Worm (Caenorhabditis elegans) whole organism, dauer: Measurements from ENCODE around the gene B0250.8.

Experiments used
- unc-62 ChIP-seq: sonication (generic microtip); optimal IDR thresholded peaks from 2 replicates; lab custom pipeline; 2017; ENCODE audit warnings: missing biosample characterization, missing genetic modification reagents, missing genetic modification characterization

The B0250.8 gene

ce11 chrV:20423428-20423827, 46.9 kb downstream of the B0250.8 start:
- no peak for TF ChIP-seq unc-62 (GFP tag; lab: Kevin White, UChicago)

ce11 chrV:20422738-20423137, 47.5 kb downstream of the B0250.8 start:
- TF ChIP-seq unc-62 (GFP tag; lab: Kevin White, UChicago), result no peak
